Fruit fly (Drosophila melanogaster): ENCODE results near the gene CycK.

CycK gene

dm6 chr2L:22169044-22169515, 39.1 kb upstream of the CycK start, which contains the start of gene Clamp (continued):
- TF ChIP-seq CG10321 (GFP tag; IDR thresholded peaks at IDR 0.05) (peak; percentile 90), pfk (GFP tag; optimal IDR thresholded peaks at IDR 0.05) (peak; percentile 54), CG8089 (GFP tag; optimal IDR thresholded peaks at IDR 0.05) (peak; percentile 37), Hr78 (GFP tag; optimal IDR thresholded peaks at IDR 0.05) (peak in 1 of 2 experiments; percentile 48), Nf-YC (tag; optimal IDR thresholded peaks at IDR 0.05) (no peak), CrebB (tag; optimal IDR thresholded peaks at IDR 0.05) (no peak), slp2 (GFP tag; optimal IDR thresholded peaks at IDR 0.05) (peak; percentile 9), CG17568 (GFP tag; optimal IDR thresholded peaks at IDR 0.05) (no peak), nmo (GFP tag; optimal IDR thresholded peaks at IDR 0.05) (peak; percentile 57), CG15601 (tag; optimal IDR thresholded peaks at IDR 0.05) (peak; percentile 10), prd (optimal IDR thresholded peaks at IDR 0.05) (no peak), prd (GFP tag; IDR thresholded peaks at IDR 0.05) (peak; percentile 19; the same call in 1 of the 3 replicates), CG1024 (GFP tag; IDR thresholded peaks at IDR 0.05) (peak; percentile 99), CG1603 (tag; optimal IDR thresholded peaks at IDR 0.05) (peak; percentile 94), stwl (tag; optimal IDR thresholded peaks at IDR 0.05) (peak; percentile 49), CG12744 (GFP tag; optimal IDR thresholded peaks at IDR 0.05) (no peak), crp (GFP tag; optimal IDR thresholded peaks at IDR 0.05) (peak in 1 of 2 experiments; percentile 41), CG2116 (GFP tag; optimal IDR thresholded peaks at IDR 0.05) (peak; percentile 18), CG2889 (GFP tag; IDR thresholded peaks at IDR 0.05) (no peak), trem (tag; optimal IDR thresholded peaks at IDR 0.05) (peak; percentile 58), danr (GFP tag; IDR thresholded peaks at IDR 0.05) (no peak), CG6272 (GFP tag; IDR thresholded peaks at IDR 0.05) (no peak), CG2712 (tag; optimal IDR thresholded peaks at IDR 0.05) (peak; percentile 36), Dfd (GFP tag; optimal IDR thresholded peaks at IDR 0.05) (peak in 1 of 2 experiments; percentile 61), CG7357 (GFP tag; IDR thresholded peaks at IDR 0.05) (peak; percentile 96), CG30020 (tag; optimal IDR thresholded peaks at IDR 0.05) (peak; percentile 99), ttk (GFP tag; IDR thresholded peaks at IDR 0.05) (no peak), E2f1 (GFP tag; IDR thresholded peaks at IDR 0.05) (no peak), ind (GFP tag; optimal IDR thresholded peaks at IDR 0.05) (no peak), CG15514 (GFP tag; optimal IDR thresholded peaks at IDR 0.05) (peak; percentile 94), nerfin-1 (tag; optimal IDR thresholded peaks at IDR 0.05) (peak; percentile 18), ssp (GFP tag; IDR thresholded peaks at IDR 0.05) (peak; percentile 100), NK7.1 (GFP tag; optimal IDR thresholded peaks at IDR 0.05) (no peak), tio (GFP tag; optimal IDR thresholded peaks at IDR 0.05) (no peak), Myb (GFP tag; optimal IDR thresholded peaks at IDR 0.05) (peak; percentile 24), vvl (GFP tag; IDR thresholded peaks at IDR 0.05) (no peak; the same call in 1 of the 2 replicates), CTCF (GFP tag; optimal IDR thresholded peaks at IDR 0.05) (no peak), CG13894 (tag; optimal IDR thresholded peaks at IDR 0.05) (peak; percentile 40), CG12659 (GFP tag; optimal IDR thresholded peaks at IDR 0.05) (peak; percentile 62), CG6791 (GFP tag; IDR thresholded peaks at IDR 0.05; ENCODE audit: partially characterized antibody) (0 out of 3 replicates have a peak, but pooled peaks have one; percentile 7), CG2120 (GFP tag; optimal IDR thresholded peaks at IDR 0.05) (peak; percentile 1), maf-S (GFP tag; optimal IDR thresholded peaks at IDR 0.05) (peak; percentile 8), Pdp1 (GFP tag; optimal IDR thresholded peaks at IDR 0.05) (peak in 1 of 2 experiments; percentile 82), Bgb (GFP tag; IDR thresholded peaks at IDR 0.05; ENCODE audit: partially characterized antibody) (peak; percentile 12; the same call in 1 of the 2 replicates), Xbp1 (GFP tag; optimal IDR thresholded peaks at IDR 0.05) (peak; percentile 16), Asciz (GFP tag; optimal IDR thresholded peaks at IDR 0.05) (no peak), CG14050 (GFP tag; IDR thresholded peaks at IDR 0.05) (no peak), unpg (GFP tag; optimal IDR thresholded peaks at IDR 0.05) (no peak), CG12769 (tag; optimal IDR thresholded peaks at IDR 0.05) (no peak), amos (GFP tag; IDR thresholded peaks at IDR 0.05; ENCODE audit: partially characterized antibody) (peak; percentile 26; the same call in 1 of the 2 replicates)
